Worm (Caenorhabditis elegans): ENCODE data around the gene lys-10.

lys-10 gene

DNA sequence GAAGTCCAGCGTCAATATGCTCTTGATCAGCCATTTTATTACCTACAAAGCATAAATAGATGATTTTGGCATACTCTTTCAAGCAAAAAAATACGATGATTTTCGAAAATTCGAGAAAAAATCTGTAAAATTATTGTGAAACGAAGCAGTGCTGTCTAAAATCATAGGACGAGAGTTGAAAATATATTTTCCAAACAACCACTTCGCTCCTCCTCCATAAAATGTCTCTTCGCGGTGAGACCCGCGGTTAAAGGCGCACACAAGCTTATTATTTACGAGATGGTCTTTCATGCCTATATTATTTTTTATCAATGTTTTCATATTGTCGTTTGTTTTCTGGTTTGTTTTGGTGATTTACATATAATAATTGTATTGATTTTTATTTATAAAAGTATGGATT lies 46.7 kb downstream of the lys-10 start, which contains the start of gene nap-1 (continued):
- TF ChIP-seq dpl-1 (GFP tag; optimal IDR thresholded peaks at IDR 0.05) = peak; percentile 59 to 78 (median 72)
- peak; percentile 77 for TF ChIP-seq skn-1 (tag; optimal IDR thresholded peaks at IDR 0.05)
- no peak for TF ChIP-seq pax-3 (tag; optimal IDR thresholded peaks at IDR 0.05)
- TF ChIP-seq ces-1 (GFP tag; optimal IDR thresholded peaks at IDR 0.05) = no peak
- no peak for TF ChIP-seq nhr-11 (tag; optimal IDR thresholded peaks at IDR 0.05)
- no peak for TF ChIP-seq vab-15 (tag; optimal IDR thresholded peaks at IDR 0.05)
- TF ChIP-seq zag-1 (tag; optimal IDR thresholded peaks at IDR 0.05) = no peak
- no peak for TF ChIP-seq nhr-76 (tag; optimal IDR thresholded peaks at IDR 0.05)
- peak; percentile 76 for TF ChIP-seq nhr-19 (GFP tag; conservative IDR thresholded peaks at IDR 0.05)
- TF ChIP-seq sox-4 (tag; optimal IDR thresholded peaks at IDR 0.05) = no peak
- TF ChIP-seq fkh-4 (tag; optimal IDR thresholded peaks at IDR 0.05; ENCODE audit: borderline replicate concordance) = no peak
- TF ChIP-seq nhr-85 (tag) = peak; percentile 71
- TF ChIP-seq unc-62 (GFP tag; optimal IDR thresholded peaks at IDR 0.05) = no peak
- peak; percentile 78 for TF ChIP-seq rnt-1 (tag; optimal IDR thresholded peaks at IDR 0.05)
- peak; percentile 61 for TF ChIP-seq nhr-90 (tag; optimal IDR thresholded peaks at IDR 0.05; ENCODE audit: poor library complexity)
- peak; percentile 61 for TF ChIP-seq nhr-77 (tag; optimal IDR thresholded peaks at IDR 0.05)
- no peak for TF ChIP-seq Y116A8C.19 (tag; optimal IDR thresholded peaks at IDR 0.05; ENCODE audit: borderline replicate concordance)
- TF ChIP-seq lin-15B (tag; optimal IDR thresholded peaks at IDR 0.05) = peak; percentile 58
- TF ChIP-seq lir-3 (tag; optimal IDR thresholded peaks at IDR 0.05; ENCODE audit: poor library complexity) = peak; percentile 21
- TF ChIP-seq elt-2 (tag; optimal IDR thresholded peaks at IDR 0.05) = peak; percentile 23
- TF ChIP-seq ceh-82 (tag; optimal IDR thresholded peaks at IDR 0.05) = peak; percentile 65 to 86 (median 78)
- TF ChIP-seq C16A3.4 (tag; optimal IDR thresholded peaks at IDR 0.05) = peak; percentile 88
- TF ChIP-seq lsy-2 (tag; optimal IDR thresholded peaks at IDR 0.05) = peak; percentile 84 to 93
- peak; percentile 85 for TF ChIP-seq unc-130 (tag; optimal IDR thresholded peaks at IDR 0.05)
- peak; percentile 69 for TF ChIP-seq fkh-8 (tag; optimal IDR thresholded peaks at IDR 0.05)
- TF ChIP-seq zip-4 (GFP tag; optimal IDR thresholded peaks at IDR 0.05) = no peak
- TF ChIP-seq snpc-4 (tag; optimal IDR thresholded peaks at IDR 0.05) = peak; percentile 52
- TF ChIP-seq lin-39 (tag; optimal IDR thresholded peaks at IDR 0.05) = no peak
- peak; percentile 84 for TF ChIP-seq lin-14 (GFP tag; optimal IDR thresholded peaks at IDR 0.05)
- TF ChIP-seq C04F5.9 (tag; optimal IDR thresholded peaks at IDR 0.05) = no peak
- peak; percentile 45 for TF ChIP-seq fos-1 (tag; optimal IDR thresholded peaks at IDR 0.05)
- TF ChIP-seq ceh-63 (GFP tag; optimal IDR thresholded peaks at IDR 0.05) = no peak
- peak; percentile 77 for TF ChIP-seq blmp-1 (tag; optimal IDR thresholded peaks at IDR 0.05)
- peak; percentile 41 for TF ChIP-seq pqm-1 (tag; optimal IDR thresholded peaks at IDR 0.05)
- no peak for TF ChIP-seq efl-3 (GFP tag; optimal IDR thresholded peaks at IDR 0.05)
- peak; percentile 47 for TF ChIP-seq F16B12.6 (tag; optimal IDR thresholded peaks at IDR 0.05)
- TF ChIP-seq mdl-1 (tag; optimal IDR thresholded peaks at IDR 0.05) = peak in 1 of 2 experiments; percentile 58
- TF ChIP-seq snu-23 (GFP tag; optimal IDR thresholded peaks at IDR 0.05) = peak; percentile 87
- peak; percentile 23 for TF ChIP-seq egl-13 (tag; optimal IDR thresholded peaks at IDR 0.05)
- no peak for TF ChIP-seq nhr-28 (tag; optimal IDR thresholded peaks at IDR 0.05)
- no peak for TF ChIP-seq mab-9 (GFP tag; IDR thresholded peaks at IDR 0.05)
- no peak for TF ChIP-seq alr-1 (tag; optimal IDR thresholded peaks at IDR 0.05; ENCODE audit: borderline replicate concordance)
- no peak for TF ChIP-seq hlh-4 (tag; optimal IDR thresholded peaks at IDR 0.05)
- peak; percentile 66 for TF ChIP-seq tbx-2 (tag; optimal IDR thresholded peaks at IDR 0.05)
- no peak for TF ChIP-seq nhr-12 (tag; optimal IDR thresholded peaks at IDR 0.05)
- no peak for TF ChIP-seq ztf-11 (tag; optimal IDR thresholded peaks at IDR 0.05)
- TF ChIP-seq tlp-1 (tag; optimal IDR thresholded peaks at IDR 0.05) = no peak
- TF ChIP-seq mep-1 (tag; optimal IDR thresholded peaks at IDR 0.05) = peak; percentile 74
- TF ChIP-seq nhr-47 (tag; optimal IDR thresholded peaks at IDR 0.05) = peak; percentile 79
- peak; percentile 69 for TF ChIP-seq swsn-7 (tag; optimal IDR thresholded peaks at IDR 0.05)
- peak; percentile 79 for TF ChIP-seq nhr-20 (tag; optimal IDR thresholded peaks at IDR 0.05)
- TF ChIP-seq C34B4.2 (tag; optimal IDR thresholded peaks at IDR 0.05) = no peak
- TF ChIP-seq jun-1 (tag; optimal IDR thresholded peaks at IDR 0.05) = peak; percentile 9
